Fruit fly (Drosophila melanogaster) whole organism, adult: ENCODE data around the gene nkd.

Experiments used
- Clk ChIP-seq: fragments of 200-800 bp; sonication (Bioruptor generic); optimal IDR thresholded peaks from 2 replicates; lab custom pipeline; 2017; ENCODE audit warnings: missing biosample characterization, missing genetic modification characterization
- bab1 ChIP-seq: fragments of 200-800 bp; sonication (Bioruptor generic); optimal IDR thresholded peaks from 3 replicates; lab custom pipeline; 2019; ENCODE audit warnings: missing biosample characterization, mild to moderate bottlenecking, missing genetic modification characterization, moderate library complexity
- cic ChIP-seq: fragments of 200-800 bp; sonication (Bioruptor generic); optimal IDR thresholded peaks from 2 replicates; lab custom pipeline; 2017; ENCODE audit warnings: missing biosample characterization, mild to moderate bottlenecking, missing genetic modification characterization, moderate library complexity
- pad ChIP-seq: fragments of 200-800 bp; sonication (Bioruptor generic); optimal IDR thresholded peaks from 3 replicates; lab custom pipeline; 2017; ENCODE audit warnings: missing biosample characterization, missing genetic modification characterization, mild to moderate bottlenecking, moderate library complexity, missing genetic modification reagents

DNA sequence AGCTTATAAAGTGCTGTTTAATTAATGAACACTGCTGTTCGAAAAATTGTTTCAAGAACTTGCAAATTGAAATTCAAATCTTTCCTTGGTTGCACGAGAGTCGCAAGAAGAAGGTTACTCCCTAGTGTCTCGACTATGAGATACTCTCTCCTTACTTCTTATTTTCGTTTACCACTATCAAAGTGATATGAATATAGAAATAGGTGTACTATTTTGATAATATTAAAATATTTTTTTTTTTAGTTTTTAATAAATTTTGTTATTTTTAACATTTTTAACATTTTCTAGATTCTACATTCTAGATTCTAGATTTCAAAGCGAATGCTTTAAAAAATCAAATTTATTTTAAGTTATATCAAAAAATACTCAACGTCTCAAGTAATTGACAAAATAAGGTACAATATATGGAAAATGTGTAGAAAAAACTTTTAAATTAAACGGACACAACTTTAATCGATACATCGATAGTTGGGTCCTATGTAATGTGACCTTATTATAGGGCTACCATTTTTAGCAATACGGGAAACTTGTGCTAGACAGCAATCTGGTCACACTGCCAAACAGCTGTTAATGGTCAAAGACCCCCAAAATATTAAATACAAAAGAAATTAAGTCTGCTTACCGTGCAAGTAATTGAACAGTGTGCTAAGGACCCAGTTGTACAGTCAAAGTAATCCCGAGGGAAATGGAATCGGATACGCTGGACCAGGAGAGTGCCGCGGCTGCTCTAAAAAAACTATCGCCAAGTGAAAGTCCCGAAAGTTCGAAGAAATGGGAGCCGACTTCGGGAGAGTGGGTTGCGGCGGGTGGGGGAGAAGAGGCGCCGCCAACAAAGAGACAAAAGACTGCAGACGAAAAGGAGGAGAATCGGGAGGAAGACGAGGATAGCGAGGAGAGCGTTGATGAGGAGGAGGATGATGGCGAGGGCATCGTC is 47.1 kb upstream of the nkd start, which contains the start of gene MESR6:
- TF ChIP-seq Clk (no peak), cic (GFP tag; lab: Kevin White, UChicago) (no peak), bab1 (GFP tag; lab: Kevin White, UChicago) (peak; percentile 44), pad (GFP tag; lab: Kevin White, UChicago) (no peak)
